Worm (Caenorhabditis elegans) whole organism, mixed stage, embryonic: ENCODE results near the gene amx-1.

Experiments
- M03D4.4 ChIP-seq: sonication (generic microtip); optimal IDR thresholded peaks from 2 replicates; lab custom pipeline; 2017; ENCODE audit warnings: mild to moderate bottlenecking, missing genetic modification characterization, missing compliant biosample characterization
- bed-3 ChIP-seq: fragments of 200-800 bp; sonication (Bioruptor generic); optimal IDR thresholded peaks from 3 replicates; lab custom pipeline; 2018; ENCODE audit warnings: mild to moderate bottlenecking, missing genetic modification characterization, moderate library complexity, missing compliant biosample characterization
- ceh-39 ChIP-seq: fragments of 150-350 bp; optimal IDR thresholded peaks from 2 replicates; lab custom pipeline; 2014; ENCODE audit warnings: missing biosample characterization, missing genetic modification characterization
- ceh-43 ChIP-seq: fragments of 200-800 bp; sonication (Bioruptor generic); optimal IDR thresholded peaks from 2 replicates; lab custom pipeline; 2018; ENCODE audit warnings: mild to moderate bottlenecking, missing genetic modification characterization, moderate library complexity, missing compliant biosample characterization
- ceh-83 ChIP-seq: fragments of 200-800 bp; sonication (Bioruptor generic); optimal IDR thresholded peaks from 2 replicates; lab custom pipeline; 2018; ENCODE audit warnings: mild to moderate bottlenecking, missing genetic modification characterization, missing compliant biosample characterization
- cnd-1 ChIP-seq: fragments of 200-800 bp; sonication (Bioruptor generic); optimal IDR thresholded peaks from 2 replicates; lab custom pipeline; 2018; ENCODE audit warnings: mild to moderate bottlenecking, missing genetic modification characterization, missing compliant biosample characterization
- elt-1 ChIP-seq: sonication (generic microtip); optimal IDR thresholded peaks from 2 replicates; lab custom pipeline; 2017; ENCODE audit warnings: missing genetic modification characterization, mild to moderate bottlenecking, missing compliant biosample characterization, antibody characterized with exemption, moderate library complexity, borderline replicate concordance; ENCODE audit not compliant: insufficient read depth
- elt-3 ChIP-seq: fragments of 150-350 bp; optimal IDR thresholded peaks from 2 replicates; lab custom pipeline; 2014; ENCODE audit warnings: missing biosample characterization, missing genetic modification characterization
- flh-1 ChIP-seq: fragments of 200-800 bp; sonication (Bioruptor generic); optimal IDR thresholded peaks from 2 replicates; lab custom pipeline; 2018; ENCODE audit warnings: mild to moderate bottlenecking, missing genetic modification characterization, moderate library complexity, missing compliant biosample characterization
- ham-2 ChIP-seq: fragments of 200-800 bp; sonication (Bioruptor generic); optimal IDR thresholded peaks from 2 replicates; lab custom pipeline; 2018; ENCODE audit warnings: mild to moderate bottlenecking, missing genetic modification characterization, missing compliant biosample characterization
- hlh-1 ChIP-seq: fragments of 150-350 bp; optimal IDR thresholded peaks from 2 replicates; lab custom pipeline; 2014; ENCODE audit warnings: missing biosample characterization, missing genetic modification reagents, missing genetic modification characterization
- lin-13 ChIP-seq: fragments of 150-350 bp; optimal IDR thresholded peaks from 2 replicates; lab custom pipeline; 2014; ENCODE audit warnings: missing biosample characterization, missing genetic modification characterization
- lin-32 ChIP-seq: fragments of 200-800 bp; sonication (Bioruptor generic); optimal IDR thresholded peaks from 2 replicates; lab custom pipeline; 2018; ENCODE audit warnings: mild to moderate bottlenecking, missing genetic modification characterization, missing compliant biosample characterization
- lsy-2 ChIP-seq: fragments of 150-350 bp; optimal IDR thresholded peaks from 2 replicates; lab custom pipeline; 2014; ENCODE audit warnings: missing biosample characterization, missing genetic modification characterization
- mab-5 ChIP-seq: fragments of 150-350 bp; optimal IDR thresholded peaks from 2 replicates; lab custom pipeline; 2014; ENCODE audit warnings: missing biosample characterization, missing genetic modification characterization
- mep-1 ChIP-seq: fragments of 150-350 bp; optimal IDR thresholded peaks from 2 replicates; lab custom pipeline; 2017; ENCODE audit warnings: missing biosample characterization, missing genetic modification reagents, missing genetic modification characterization, inconsistent platforms
- mls-2 ChIP-seq: sonication (generic microtip); optimal IDR thresholded peaks from 2 replicates; lab custom pipeline; 2016; ENCODE audit warnings: mild to moderate bottlenecking, missing genetic modification characterization, moderate library complexity, missing compliant biosample characterization
- nhr-12 ChIP-seq: fragments of 150-350 bp; optimal IDR thresholded peaks from 2 replicates; lab custom pipeline; 2014; ENCODE audit warnings: missing biosample characterization, missing genetic modification characterization
- nhr-2 ChIP-seq: fragments of 150-350 bp; optimal IDR thresholded peaks from 2 replicates; lab custom pipeline; 2014; ENCODE audit warnings: missing biosample characterization, missing genetic modification characterization
- nhr-237 ChIP-seq: fragments of 150-350 bp; optimal IDR thresholded peaks from 2 replicates; lab custom pipeline; 2014; ENCODE audit warnings: missing biosample characterization, missing genetic modification characterization
- nhr-76 ChIP-seq: sonication (generic microtip); optimal IDR thresholded peaks from 2 replicates; lab custom pipeline; 2017; ENCODE audit warnings: missing biosample characterization, missing genetic modification characterization
- pha-4 ChIP-seq: fragments of 150-350 bp; optimal IDR thresholded peaks from 2 replicates; lab custom pipeline; 2018; ENCODE audit warnings: missing biosample characterization, missing genetic modification reagents, missing genetic modification characterization
- sem-2 ChIP-seq: fragments of 200-800 bp; sonication (Bioruptor generic); optimal IDR thresholded peaks from 2 replicates; lab custom pipeline; 2018; ENCODE audit warnings: mild to moderate bottlenecking, missing genetic modification characterization, missing compliant biosample characterization
- snpc-4 ChIP-seq: fragments of 150-350 bp; optimal IDR thresholded peaks from 2 replicates; lab custom pipeline; 2014; ENCODE audit warnings: missing biosample characterization, missing genetic modification characterization
- tbx-8 ChIP-seq: fragments of 200-800 bp; sonication (Bioruptor generic); optimal IDR thresholded peaks from 2 replicates; lab custom pipeline; 2018; ENCODE audit warnings: mild to moderate bottlenecking, missing genetic modification characterization, moderate library complexity, missing compliant biosample characterization
- unc-120 ChIP-seq: sonication (generic microtip); optimal IDR thresholded peaks from 2 replicates; lab custom pipeline; 2017; ENCODE audit warnings: missing genetic modification characterization, missing compliant biosample characterization; ENCODE audit not compliant: poor library complexity, severe bottlenecking
- unc-39 ChIP-seq: fragments of 150-350 bp; optimal IDR thresholded peaks from 2 replicates; lab custom pipeline; 2014; ENCODE audit warnings: missing biosample characterization, missing genetic modification characterization
- unc-62 ChIP-seq: fragments of 150-350 bp; optimal IDR thresholded peaks from 2 replicates; lab custom pipeline; 2014; ENCODE audit warnings: missing biosample characterization, missing genetic modification reagents, missing genetic modification characterization
- zip-8 ChIP-seq: fragments of 150-350 bp; optimal IDR thresholded peaks from 2 replicates; lab custom pipeline; 2014; ENCODE audit warnings: missing biosample characterization, missing genetic modification characterization

Gene amx-1

ce11 chrIII:3790855-3791254 is 31.3 kb upstream of the amx-1 start:
- no peak for TF ChIP-seq pha-4
- no peak for TF ChIP-seq elt-3 (tag; lab: Kevin White, UChicago)
- TF ChIP-seq M03D4.4 (tag; lab: Kevin White, UChicago), result no peak
- no peak for TF ChIP-seq ceh-43 (GFP tag; lab: Kevin White, UChicago)
- TF ChIP-seq lin-13 (tag; lab: Kevin White, UChicago), result no peak
- TF ChIP-seq snpc-4, result no peak
- no peak for TF ChIP-seq unc-39 (tag; lab: Kevin White, UChicago)
- no peak for TF ChIP-seq zip-8 (tag; lab: Kevin White, UChicago)
- TF ChIP-seq ceh-83, result no peak
- TF ChIP-seq sem-2 (GFP tag; lab: Kevin White, UChicago), result no peak
- no peak for TF ChIP-seq hlh-1 (tag; lab: Kevin White, UChicago)
- no peak for TF ChIP-seq cnd-1 (tag; lab: Kevin White, UChicago)
- no peak for TF ChIP-seq lin-32 (GFP tag; lab: Kevin White, UChicago)
- no peak for TF ChIP-seq lsy-2
- TF ChIP-seq, all 35 proteins: peak for 0

ce11 chrIII:3795933-3796332 is 26.3 kb upstream of the amx-1 start:
- no peak for TF ChIP-seq mep-1
- no peak for TF ChIP-seq tbx-8 (GFP tag; lab: Kevin White, UChicago)
- no peak for TF ChIP-seq ceh-83
- no peak for TF ChIP-seq nhr-237 (tag; lab: Kevin White, UChicago)
- TF ChIP-seq cnd-1 (tag; lab: Kevin White, UChicago), result no peak
- no peak for TF ChIP-seq unc-62
- TF ChIP-seq mab-5 (tag; lab: Kevin White, UChicago), result no peak
- no peak for TF ChIP-seq lsy-2
- TF ChIP-seq ceh-43 (GFP tag; lab: Kevin White, UChicago), result no peak
- TF ChIP-seq nhr-12, result no peak

ce11 chrIII:3797180-3798026 is 24.8 kb upstream of the amx-1 start:
- TF ChIP-seq elt-1 (tag; lab: Kevin White, UChicago) (peak; percentile 90), lin-13 (tag; lab: Kevin White, UChicago) (no peak)

ce11 chrIII:3798416-3798815 is 23.8 kb upstream of the amx-1 start:
- no peak for TF ChIP-seq flh-1 (GFP tag; lab: Kevin White, UChicago)
- no peak for TF ChIP-seq ceh-39 (tag; lab: Kevin White, UChicago)
- TF ChIP-seq mls-2 (tag; lab: Kevin White, UChicago), result no peak
- no peak for TF ChIP-seq nhr-2 (tag; lab: Kevin White, UChicago)
- TF ChIP-seq M03D4.4 (tag; lab: Kevin White, UChicago), result no peak
- no peak for TF ChIP-seq nhr-237 (tag; lab: Kevin White, UChicago)
- no peak for TF ChIP-seq lin-13 (tag; lab: Kevin White, UChicago)
- TF ChIP-seq ham-2 (GFP tag; lab: Kevin White, UChicago), result no peak
- TF ChIP-seq elt-3 (tag; lab: Kevin White, UChicago), result no peak
- no peak for TF ChIP-seq nhr-76 (tag; lab: Kevin White, UChicago)
- no peak for TF ChIP-seq snpc-4
- TF ChIP-seq pha-4, result no peak
- no peak for TF ChIP-seq zip-8 (tag; lab: Kevin White, UChicago)
- no peak for TF ChIP-seq elt-1 (tag; lab: Kevin White, UChicago)
- no peak for TF ChIP-seq lsy-2
- no peak for TF ChIP-seq hlh-1 (tag; lab: Kevin White, UChicago)
- TF ChIP-seq cnd-1 (tag; lab: Kevin White, UChicago), result no peak
- no peak for TF ChIP-seq bed-3

ce11 chrIII:3799213-3799612 is 23.0 kb upstream of the amx-1 start:
- TF ChIP-seq unc-120 (tag; lab: Kevin White, UChicago), result peak; percentile 2
- no peak for TF ChIP-seq elt-1 (tag; lab: Kevin White, UChicago)
